Worm (Caenorhabditis elegans) whole organism, mixed stage, embryonic: ENCODE measurements around the gene K02C4.2.

Experiments
- blmp-1 ChIP-seq: fragments of 150-350 bp; optimal IDR thresholded peaks from 2 replicates; lab custom pipeline; 2014; ENCODE audit warnings: missing biosample characterization, missing genetic modification characterization
- ceh-43 ChIP-seq: fragments of 200-800 bp; sonication (Bioruptor generic); optimal IDR thresholded peaks from 2 replicates; lab custom pipeline; 2018; ENCODE audit warnings: mild to moderate bottlenecking, missing genetic modification characterization, moderate library complexity, missing compliant biosample characterization
- elt-1 ChIP-seq: sonication (generic microtip); optimal IDR thresholded peaks from 2 replicates; lab custom pipeline; 2017; ENCODE audit warnings: missing genetic modification characterization, mild to moderate bottlenecking, missing compliant biosample characterization, antibody characterized with exemption, moderate library complexity, borderline replicate concordance; ENCODE audit not compliant: insufficient read depth
- elt-3 ChIP-seq: fragments of 150-350 bp; optimal IDR thresholded peaks from 2 replicates; lab custom pipeline; 2014; ENCODE audit warnings: missing biosample characterization, missing genetic modification characterization
- hlh-1 ChIP-seq: fragments of 150-350 bp; optimal IDR thresholded peaks from 2 replicates; lab custom pipeline; 2014; ENCODE audit warnings: missing biosample characterization, missing genetic modification reagents, missing genetic modification characterization
- mls-2 ChIP-seq: sonication (generic microtip); optimal IDR thresholded peaks from 2 replicates; lab custom pipeline; 2016; ENCODE audit warnings: mild to moderate bottlenecking, missing genetic modification characterization, moderate library complexity, missing compliant biosample characterization
- nhr-12 ChIP-seq: fragments of 150-350 bp; optimal IDR thresholded peaks from 2 replicates; lab custom pipeline; 2014; ENCODE audit warnings: missing biosample characterization, missing genetic modification characterization
- nhr-237 ChIP-seq: fragments of 150-350 bp; optimal IDR thresholded peaks from 2 replicates; lab custom pipeline; 2014; ENCODE audit warnings: missing biosample characterization, missing genetic modification characterization
- nhr-28 ChIP-seq: fragments of 150-350 bp; optimal IDR thresholded peaks from 2 replicates; lab custom pipeline; 2014; ENCODE audit warnings: missing biosample characterization, missing genetic modification characterization
- nhr-76 ChIP-seq: sonication (generic microtip); optimal IDR thresholded peaks from 2 replicates; lab custom pipeline; 2017; ENCODE audit warnings: missing biosample characterization, missing genetic modification characterization
- pha-4 ChIP-seq: fragments of 150-350 bp; optimal IDR thresholded peaks from 2 replicates; lab custom pipeline; 2018; ENCODE audit warnings: missing biosample characterization, missing genetic modification reagents, missing genetic modification characterization
- unc-39 ChIP-seq: fragments of 150-350 bp; optimal IDR thresholded peaks from 2 replicates; lab custom pipeline; 2014; ENCODE audit warnings: missing biosample characterization, missing genetic modification characterization
- unc-62 ChIP-seq: fragments of 150-350 bp; optimal IDR thresholded peaks from 2 replicates; lab custom pipeline; 2014; ENCODE audit warnings: missing biosample characterization, missing genetic modification reagents, missing genetic modification characterization
- ztf-11 ChIP-seq: fragments of 150-350 bp; optimal IDR thresholded peaks from 2 replicates; lab custom pipeline; 2014; ENCODE audit warnings: missing biosample characterization, missing genetic modification characterization

DNA sequence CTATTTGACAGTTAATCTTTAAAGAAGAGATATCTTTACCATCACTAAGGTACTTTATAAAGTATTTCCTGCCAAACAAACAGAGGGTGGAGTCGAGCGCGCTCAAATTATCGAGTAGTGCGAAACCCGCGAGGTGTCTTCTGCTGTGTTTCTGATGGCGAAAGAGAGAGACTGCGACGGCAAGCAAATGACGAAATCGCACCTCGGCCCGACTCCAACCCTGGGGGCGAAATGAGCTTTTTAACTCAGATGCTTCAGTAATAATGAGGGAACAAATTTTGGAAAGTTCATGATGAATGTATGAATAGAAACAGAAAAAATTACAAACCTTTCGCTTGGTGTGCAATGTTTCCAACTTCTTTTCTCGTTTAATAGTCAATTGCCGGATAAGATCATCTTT is 16.0 kb downstream of the K02C4.2 start:
- no peak for TF ChIP-seq blmp-1 (tag; lab: Kevin White, UChicago)
- no peak for TF ChIP-seq pha-4
- no peak for TF ChIP-seq unc-62 (GFP tag; lab: Kevin White, UChicago)
- TF ChIP-seq nhr-237 (tag; lab: Kevin White, UChicago), result no peak
- TF ChIP-seq unc-39 (tag; lab: Kevin White, UChicago), result no peak
- no peak for TF ChIP-seq nhr-28 (tag; lab: Kevin White, UChicago)
- no peak for TF ChIP-seq elt-1 (tag; lab: Kevin White, UChicago)
- TF ChIP-seq nhr-76 (tag; lab: Kevin White, UChicago), result no peak
- TF ChIP-seq nhr-12 (tag; lab: Kevin White, UChicago), result no peak
- TF ChIP-seq elt-3 (tag; lab: Kevin White, UChicago), result no peak
- TF ChIP-seq ztf-11 (tag; lab: Kevin White, UChicago), result no peak
- no peak for TF ChIP-seq hlh-1 (tag; lab: Kevin White, UChicago)
- no peak for TF ChIP-seq mls-2
- TF ChIP-seq ceh-43 (GFP tag; lab: Kevin White, UChicago), result no peak
